Fruit fly (Drosophila melanogaster): ENCODE measurements around the gene Nmd3.
A peak's percentile ranks its signal among the peaks of the same experiment; 100 is the strongest.

Gene Nmd3

DNA sequence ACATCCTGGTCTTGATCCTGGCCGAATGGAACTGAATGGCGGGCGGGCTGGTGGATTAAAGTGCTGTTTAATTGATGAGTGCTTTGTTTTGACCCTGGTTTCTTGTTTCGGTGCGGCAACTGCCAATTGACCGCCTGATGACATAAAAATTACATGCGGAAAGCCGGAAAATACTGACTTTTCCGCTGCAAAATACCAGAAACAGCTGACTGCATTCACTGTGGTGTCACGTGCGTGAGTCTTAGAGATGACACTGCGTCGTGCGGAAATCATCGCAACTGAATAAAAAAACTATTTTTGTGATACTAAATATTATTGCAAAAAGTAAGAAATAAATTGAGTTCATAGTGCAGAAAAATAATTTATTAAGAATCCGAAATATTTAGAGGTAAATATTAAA, 35.0 kb downstream of the Nmd3 start, which contains the start of gene bcn92 (continued):
- TF ChIP-seq CG11398 (GFP tag; optimal IDR thresholded peaks at IDR 0.05) (no peak), CG11456 (GFP tag; IDR thresholded peaks at IDR 0.05) (0 out of 3 replicates have a peak, but pooled peaks have one; percentile 46), tup (GFP tag; optimal IDR thresholded peaks at IDR 0.05) (peak; percentile 3), grau (tag; optimal IDR thresholded peaks at IDR 0.05) (peak; percentile 57), Chrac-16 (GFP tag; optimal IDR thresholded peaks at IDR 0.05) (peak; percentile 29), Dref (GFP tag; IDR thresholded peaks at IDR 0.05) (peak; percentile 32; the same call in 1 of the 2 replicates), CG14441 (GFP tag; IDR thresholded peaks at IDR 0.05) (peak; percentile 33; the same call in 1 of the 2 replicates), Side (GFP tag; optimal IDR thresholded peaks at IDR 0.05) (peak; percentile 35), lov (optimal IDR thresholded peaks at IDR 0.05) (no peak), lov (GFP tag; IDR thresholded peaks at IDR 0.05) (no peak), Poxn (GFP tag; IDR thresholded peaks at IDR 0.05) (no peak), Dip2 (GFP tag; IDR thresholded peaks at IDR 0.05) (no peak), hth (optimal IDR thresholded peaks at IDR 0.05) (no peak), CG14050 (GFP tag; IDR thresholded peaks at IDR 0.05) (no peak), ind (GFP tag; optimal IDR thresholded peaks at IDR 0.05) (peak; percentile 46), Opbp (GFP tag; IDR thresholded peaks at IDR 0.05; ENCODE audit: partially characterized antibody) (peak; percentile 94), CG3407 (GFP tag; optimal IDR thresholded peaks at IDR 0.05) (no peak), CG3163 (GFP tag; optimal IDR thresholded peaks at IDR 0.05) (no peak), zfh2 (GFP tag; optimal IDR thresholded peaks at IDR 0.05) (peak; percentile 29), sqz (GFP tag; optimal IDR thresholded peaks at IDR 0.05) (peak; percentile 19), psq (GFP tag; optimal IDR thresholded peaks at IDR 0.05) (no peak), CG6854 (GFP tag; optimal IDR thresholded peaks at IDR 0.05) (no peak), Stat92E (GFP tag; optimal IDR thresholded peaks at IDR 0.05) (no peak), br (optimal IDR thresholded peaks at IDR 0.05) (no peak), CG4730 (GFP tag; IDR thresholded peaks at IDR 0.05) (no peak), Nf-YA (GFP tag; IDR thresholded peaks at IDR 0.05) (no peak), ranshi (GFP tag; IDR thresholded peaks at IDR 0.05) (no peak), sd (tag; optimal IDR thresholded peaks at IDR 0.05) (peak; percentile 37), HLH54F (GFP tag; optimal IDR thresholded peaks at IDR 0.05) (peak; percentile 41), CG10274 (GFP tag; optimal IDR thresholded peaks at IDR 0.05) (no peak), Vsx1 (GFP tag; optimal IDR thresholded peaks at IDR 0.05) (no peak), CG18599 (GFP tag; optimal IDR thresholded peaks at IDR 0.05) (peak; percentile 18), CG34224 (GFP tag; IDR thresholded peaks at IDR 0.05; ENCODE audit: partially characterized antibody) (peak; percentile 93), B-H1 (GFP tag; IDR thresholded peaks at IDR 0.05) (no peak), tll (GFP tag; optimal IDR thresholded peaks at IDR 0.05) (no peak), p53 (GFP tag; optimal IDR thresholded peaks at IDR 0.05) (no peak), CG3847 (GFP tag; IDR thresholded peaks at IDR 0.05) (peak; percentile 39), grn (GFP tag; optimal IDR thresholded peaks at IDR 0.05) (no peak), CG9609 (GFP tag; optimal IDR thresholded peaks at IDR 0.05) (no peak), CG2712 (tag; optimal IDR thresholded peaks at IDR 0.05) (peak; percentile 43), al (GFP tag; IDR thresholded peaks at IDR 0.05) (0 out of 2 replicates have a peak, but pooled peaks have one; percentile 6), CG32772 (GFP tag; IDR thresholded peaks at IDR 0.05) (0 out of 2 replicates have a peak, but pooled peaks have one; percentile 5), CG1602 (GFP tag; optimal IDR thresholded peaks at IDR 0.05) (peak; percentile 25), CG13775 (GFP tag; optimal IDR thresholded peaks at IDR 0.05) (peak; percentile 38), unpg (GFP tag; optimal IDR thresholded peaks at IDR 0.05) (peak; percentile 8), ssp (GFP tag; IDR thresholded peaks at IDR 0.05) (no peak), h (optimal IDR thresholded peaks at IDR 0.05) (no peak), CTCF (GFP tag; optimal IDR thresholded peaks at IDR 0.05) (no peak), Atf3 (GFP tag; optimal IDR thresholded peaks at IDR 0.05) (no peak), run (tag; optimal IDR thresholded peaks at IDR 0.05) (no peak), otp (GFP tag; IDR thresholded peaks at IDR 0.05) (no peak), pb (GFP tag; optimal IDR thresholded peaks at IDR 0.05) (no peak), CG17186 (GFP tag; optimal IDR thresholded peaks at IDR 0.05) (no peak), D19B (GFP tag; optimal IDR thresholded peaks at IDR 0.05) (no peak)

Data from whole organism, embryonic.